Worm (Caenorhabditis elegans): Measurements from ENCODE around the gene F43C11.6.

DNA sequence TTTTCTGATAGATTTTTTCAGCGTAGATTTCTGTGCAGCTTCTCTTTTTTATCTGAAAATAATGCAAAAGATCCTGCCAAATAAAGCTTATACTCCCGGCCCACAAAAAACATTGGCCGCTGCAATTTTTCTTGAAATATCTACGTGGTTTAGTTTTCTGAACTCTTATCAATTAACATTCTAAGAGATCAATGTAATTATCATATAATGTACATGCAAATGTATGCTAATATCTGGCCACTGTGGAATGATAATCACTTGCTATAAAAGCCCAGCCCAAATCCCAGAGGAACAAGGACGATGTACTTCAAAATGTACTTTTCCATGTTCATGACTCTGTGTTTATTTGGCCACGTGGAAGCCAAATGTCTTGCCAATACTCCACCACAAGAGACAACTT is 12.2 kb downstream of the F43C11.6 start, which contains the start of gene F43C11.2:
- TF ChIP-seq fkh-10 (GFP tag; optimal IDR thresholded peaks at IDR 0.05) = no peak
- no peak for TF ChIP-seq nhr-48 (tag; optimal IDR thresholded peaks at IDR 0.05)
- no peak for TF ChIP-seq aha-1 (tag)
- TF ChIP-seq ama-1 (optimal IDR thresholded peaks at IDR 0.05) = no peak
- no peak for TF ChIP-seq ztf-11 (tag; optimal IDR thresholded peaks at IDR 0.05)
- TF ChIP-seq dve-1 (tag; optimal IDR thresholded peaks at IDR 0.05; ENCODE audit: insufficient read depth) = no peak
- no peak for TF ChIP-seq zag-1 (tag; optimal IDR thresholded peaks at IDR 0.05)
- TF ChIP-seq dmd-8 (GFP tag; IDR thresholded peaks at IDR 0.05) = no peak
- no peak for TF ChIP-seq sdz-12 (GFP tag; optimal IDR thresholded peaks at IDR 0.05)
- TF ChIP-seq lin-15B (tag; optimal IDR thresholded peaks at IDR 0.05) = no peak
- TF ChIP-seq F37D6.2 (tag; optimal IDR thresholded peaks at IDR 0.05) = no peak
- TF ChIP-seq attf-4 (tag; optimal IDR thresholded peaks at IDR 0.05) = no peak
- no peak for TF ChIP-seq unc-62 (GFP tag; optimal IDR thresholded peaks at IDR 0.05 in 1 of 2)
- no peak for TF ChIP-seq unc-62 (tag; optimal IDR thresholded peaks at IDR 0.05)

Data from whole organism, L4 larva.